Fruit fly (Drosophila melanogaster) whole organism, embryonic: ENCODE data around the gene eIF3d1.

Experiments
- ATbp ChIP-seq: fragments of 200-800 bp; sonication (Bioruptor generic); optimal IDR thresholded peaks from 2 replicates; lab custom pipeline; 2017; ENCODE audit warnings: missing biosample characterization, mild to moderate bottlenecking, missing genetic modification characterization, missing genetic modification reagents
- Abd-B ChIP-seq: fragments of 200-800 bp; sonication (Bioruptor generic); optimal IDR thresholded peaks from 2 replicates; lab custom pipeline; 2018; ENCODE audit warnings: missing biosample characterization, mild to moderate bottlenecking, missing genetic modification characterization, moderate library complexity
- Antp ChIP-seq: fragments of 200-800 bp; sonication (Bioruptor generic); optimal IDR thresholded peaks from 3 replicates; lab custom pipeline; 2016; ENCODE audit warnings: missing biosample characterization, missing genetic modification characterization
- Atf6 ChIP-seq: fragments of 200-800 bp; sonication (Bioruptor generic); IDR thresholded peaks from 2 replicates; pipeline ENCODE4 v1.3.6; 2022; ENCODE audit warnings: missing biosample characterization, missing genetic modification characterization
- Bdp1 ChIP-seq: fragments of 200-800 bp; sonication (Bioruptor generic); optimal IDR thresholded peaks from 3 replicates; lab custom pipeline; 2016; ENCODE audit warnings: missing biosample characterization, missing genetic modification characterization
- CG10209 ChIP-seq: fragments of 200-800 bp; sonication (Bioruptor generic); optimal IDR thresholded peaks from 3 replicates; lab custom pipeline; 2017; ENCODE audit warnings: missing biosample characterization, mild to moderate bottlenecking, missing genetic modification characterization, missing genetic modification reagents
- CG13296 ChIP-seq: fragments of 200-800 bp; sonication (Bioruptor generic); optimal IDR thresholded peaks from 3 replicates; lab custom pipeline; 2018; ENCODE audit warnings: missing biosample characterization, mild to moderate bottlenecking, missing genetic modification characterization
- CG16815 ChIP-seq: fragments of 200-800 bp; sonication (Bioruptor generic); optimal IDR thresholded peaks from 3 replicates; lab custom pipeline; 2017; ENCODE audit warnings: missing biosample characterization, mild to moderate bottlenecking, missing genetic modification characterization
- CG17361 ChIP-seq: fragments of 200-800 bp; sonication (Bioruptor generic); IDR thresholded peaks from 3 replicates; pipeline ENCODE4 v1.3.6; 2022; ENCODE audit warnings: missing biosample characterization, missing genetic modification characterization
- CG1792 ChIP-seq: fragments of 200-800 bp; sonication (Bioruptor generic); optimal IDR thresholded peaks from 2 replicates; lab custom pipeline; 2016; ENCODE audit warnings: missing biosample characterization, missing genetic modification characterization
- CG18476 ChIP-seq: fragments of 200-800 bp; sonication (Bioruptor generic); optimal IDR thresholded peaks from 2 replicates; lab custom pipeline; 2016; ENCODE audit warnings: missing biosample characterization, mild to moderate bottlenecking, missing genetic modification characterization
- CG18599 ChIP-seq: fragments of 200-800 bp; sonication (Bioruptor generic); optimal IDR thresholded peaks from 3 replicates; lab custom pipeline; 2017; ENCODE audit warnings: missing biosample characterization, missing genetic modification characterization, mild to moderate bottlenecking, moderate library complexity, missing genetic modification reagents
- CG5953 ChIP-seq: fragments of 200-800 bp; sonication (Bioruptor generic); IDR thresholded peaks from 2 replicates; pipeline ENCODE4 v1.3.6; 2022; ENCODE audit warnings: missing biosample characterization, missing genetic modification characterization
- CG6272 ChIP-seq: fragments of 200-800 bp; sonication (Bioruptor generic); IDR thresholded peaks from 2 replicates; pipeline ENCODE4 v1.3.6; 2022; ENCODE audit warnings: missing biosample characterization, missing genetic modification characterization
- CG6654 ChIP-seq: fragments of 200-800 bp; sonication (Bioruptor generic); optimal IDR thresholded peaks from 2 replicates; lab custom pipeline; 2017; ENCODE audit warnings: missing biosample characterization, mild to moderate bottlenecking, missing genetic modification characterization
- CG7839 ChIP-seq: fragments of 200-800 bp; sonication (Bioruptor generic); optimal IDR thresholded peaks from 3 replicates; lab custom pipeline; 2018; ENCODE audit warnings: missing biosample characterization, mild to moderate bottlenecking, missing genetic modification characterization, moderate library complexity
- CG7987 ChIP-seq: fragments of 200-800 bp; sonication (Bioruptor generic); optimal IDR thresholded peaks from 2 replicates; lab custom pipeline; 2018; ENCODE audit warnings: missing biosample characterization, mild to moderate bottlenecking, missing genetic modification characterization, moderate library complexity
- CG8290 ChIP-seq, 3 experiments: fragments of 200-800 bp; sonication (Bioruptor generic); optimal IDR thresholded peaks; 2 replicates each; lab custom pipeline; 2016 to 2019; ENCODE audit warnings: missing biosample characterization in 3 of 3, missing genetic modification characterization in 3 of 3, mild to moderate bottlenecking in 2 of 3, moderate library complexity in 1 of 3
- D19B ChIP-seq: fragments of 200-800 bp; sonication (Bioruptor generic); optimal IDR thresholded peaks from 2 replicates; lab custom pipeline; 2017; ENCODE audit warnings: missing biosample characterization, mild to moderate bottlenecking, missing genetic modification characterization
- ERR ChIP-seq: fragments of 200-800 bp; sonication (Bioruptor generic); optimal IDR thresholded peaks from 2 replicates; lab custom pipeline; 2016; ENCODE audit warnings: missing biosample characterization, missing genetic modification characterization
- Fer2 ChIP-seq: fragments of 200-800 bp; sonication (Bioruptor generic); optimal IDR thresholded peaks from 2 replicates; lab custom pipeline; 2018; ENCODE audit warnings: missing biosample characterization, mild to moderate bottlenecking, missing genetic modification characterization, moderate library complexity
- HLH54F ChIP-seq: fragments of 200-800 bp; sonication (Bioruptor generic); optimal IDR thresholded peaks from 3 replicates; lab custom pipeline; 2016; ENCODE audit warnings: missing biosample characterization, missing genetic modification characterization
- Hey ChIP-seq: fragments of 200-800 bp; sonication (Bioruptor generic); optimal IDR thresholded peaks from 3 replicates; lab custom pipeline; 2018; ENCODE audit warnings: missing biosample characterization, mild to moderate bottlenecking, missing genetic modification characterization
- Hsf ChIP-seq: fragments of 200-800 bp; sonication (Bioruptor generic); optimal IDR thresholded peaks from 3 replicates; lab custom pipeline; 2016; ENCODE audit warnings: missing biosample characterization, missing genetic modification characterization
- Myb ChIP-seq: fragments of 200-800 bp; sonication (Bioruptor generic); optimal IDR thresholded peaks from 2 replicates; lab custom pipeline; 2016; ENCODE audit warnings: missing biosample characterization, missing genetic modification characterization
- Scr ChIP-seq: fragments of 200-800 bp; sonication (Bioruptor generic); IDR thresholded peaks from 2 replicates; pipeline ENCODE4 v1.3.6; 2022; ENCODE audit warnings: missing biosample characterization, missing genetic modification characterization; ENCODE audit not compliant: partially characterized antibody
- Spps ChIP-seq: fragments of 200-800 bp; sonication (Bioruptor generic); optimal IDR thresholded peaks from 2 replicates; lab custom pipeline; 2018; ENCODE audit warnings: missing biosample characterization, mild to moderate bottlenecking, missing genetic modification characterization
- Trl ChIP-seq, 3 experiments: fragments of >200 bp in 2 of 3; fragments of 200-800 bp in 1 of 3; sonication (Bioruptor generic) in 1 of 3; optimal IDR thresholded peaks; 2 replicates in 1 of 3; 3 replicates in 2 of 3; lab custom pipeline; 2016 to 2017; ENCODE audit warnings: missing biosample characterization in 1 of 3, missing genetic modification characterization in 1 of 3
- ash1 ChIP-seq: fragments of 200-800 bp; sonication (Bioruptor generic); optimal IDR thresholded peaks from 2 replicates; lab custom pipeline; 2018; ENCODE audit warnings: missing biosample characterization, mild to moderate bottlenecking, missing genetic modification characterization
- bsh ChIP-seq, 2 experiments: fragments of 200-800 bp; sonication (Bioruptor generic); optimal IDR thresholded peaks; 2 replicates each; lab custom pipeline; 2017 to 2018; ENCODE audit warnings: mild to moderate bottlenecking in 2 of 2, missing biosample characterization in 2 of 2, missing genetic modification characterization in 2 of 2, moderate library complexity in 1 of 2
- fd102C ChIP-seq: fragments of 200-800 bp; sonication (Bioruptor generic); optimal IDR thresholded peaks from 2 replicates; lab custom pipeline; 2018; ENCODE audit warnings: missing biosample characterization, mild to moderate bottlenecking, missing genetic modification characterization, moderate library complexity
- gfzf ChIP-seq: fragments of 200-800 bp; sonication (Bioruptor generic); optimal IDR thresholded peaks from 2 replicates; lab custom pipeline; 2016; ENCODE audit warnings: missing biosample characterization, mild to moderate bottlenecking, missing genetic modification characterization, moderate library complexity
- gro ChIP-seq: fragments of 200-800 bp; sonication (Bioruptor generic); optimal IDR thresholded peaks from 2 replicates; lab custom pipeline; 2016; ENCODE audit warnings: missing biosample characterization, missing genetic modification characterization
- jigr1 ChIP-seq: fragments of 200-800 bp; sonication (Bioruptor generic); IDR thresholded peaks from 3 replicates; pipeline ENCODE4 v1.3.6; 2022; ENCODE audit warnings: missing biosample characterization, missing genetic modification characterization
- knrl ChIP-seq: fragments of 200-800 bp; sonication (Bioruptor generic); IDR thresholded peaks from 3 replicates; pipeline ENCODE4 v1.3.6; 2022; ENCODE audit warnings: missing biosample characterization, missing genetic modification characterization; ENCODE audit not compliant: partially characterized antibody
- lola ChIP-seq, 3 experiments: fragments of >200 bp in 2 of 3; fragments of 200-800 bp in 1 of 3; sonication (Bioruptor generic) in 1 of 3; optimal IDR thresholded peaks; 2 replicates each; lab custom pipeline; 2017 to 2019; ENCODE audit warnings: missing biosample characterization in 3 of 3, missing genetic modification characterization in 3 of 3, mild to moderate bottlenecking in 1 of 3, moderate library complexity in 1 of 3
- pan ChIP-seq, 4 experiments: fragments of >200 bp in 3 of 4; fragments of 200-800 bp in 1 of 4; sonication (Bioruptor generic) in 1 of 4; optimal IDR thresholded peaks in 3 of 4; IDR thresholded peaks in 1 of 4; 2 replicates each; pipeline versions ENCODE4 v1.3.6 to Lab custom; 2017 to 2022; ENCODE audit warnings: missing biosample characterization in 2 of 4, missing genetic modification characterization in 2 of 4, mixed read lengths in 1 of 4
- peb ChIP-seq: fragments of 200-800 bp; sonication (Bioruptor generic); IDR thresholded peaks from 2 replicates; pipeline ENCODE4 v1.3.6; 2022; ENCODE audit warnings: missing biosample characterization, missing genetic modification characterization
- pita ChIP-seq: fragments of 200-800 bp; sonication (Bioruptor generic); optimal IDR thresholded peaks from 2 replicates; lab custom pipeline; 2017; ENCODE audit warnings: missing biosample characterization, mild to moderate bottlenecking, missing genetic modification characterization
- pnt ChIP-seq: fragments of 200-800 bp; sonication (Bioruptor generic); optimal IDR thresholded peaks from 3 replicates; lab custom pipeline; 2016; ENCODE audit warnings: missing biosample characterization, missing genetic modification characterization
- sd ChIP-seq: fragments of 200-800 bp; sonication (Bioruptor generic); optimal IDR thresholded peaks from 3 replicates; lab custom pipeline; 2018; ENCODE audit warnings: missing biosample characterization, mild to moderate bottlenecking, missing genetic modification characterization, moderate library complexity
- seq ChIP-seq: fragments of 200-800 bp; sonication (Bioruptor generic); IDR thresholded peaks from 2 replicates; pipeline ENCODE4 v1.3.6; 2022; ENCODE audit warnings: missing biosample characterization, missing genetic modification characterization
- sob ChIP-seq: fragments of 200-800 bp; sonication (Bioruptor generic); IDR thresholded peaks from 2 replicates; pipeline ENCODE4 v1.3.6; 2022; ENCODE audit warnings: missing biosample characterization, missing genetic modification characterization
- tll ChIP-seq, 2 experiments: fragments of 200-800 bp in 1 of 2; fragments of >200 bp in 1 of 2; sonication (Bioruptor generic) in 1 of 2; optimal IDR thresholded peaks; 2 replicates each; lab custom pipeline; 2017 to 2019; ENCODE audit warnings: missing biosample characterization in 2 of 2, missing genetic modification characterization in 2 of 2, mild to moderate bottlenecking in 1 of 2, moderate library complexity in 1 of 2
- ttk ChIP-seq: fragments of 200-800 bp; sonication (Bioruptor generic); IDR thresholded peaks from 2 replicates; pipeline ENCODE4 v2.1.2; 2022; ENCODE audit warnings: missing biosample characterization, missing genetic modification characterization
- zen2 ChIP-seq: fragments of 200-800 bp; sonication (Bioruptor generic); IDR thresholded peaks from 3 replicates; pipeline ENCODE4 v1.3.6; 2022; ENCODE audit warnings: missing biosample characterization, missing genetic modification characterization; ENCODE audit not compliant: partially characterized antibody

Gene eIF3d1

DNA sequence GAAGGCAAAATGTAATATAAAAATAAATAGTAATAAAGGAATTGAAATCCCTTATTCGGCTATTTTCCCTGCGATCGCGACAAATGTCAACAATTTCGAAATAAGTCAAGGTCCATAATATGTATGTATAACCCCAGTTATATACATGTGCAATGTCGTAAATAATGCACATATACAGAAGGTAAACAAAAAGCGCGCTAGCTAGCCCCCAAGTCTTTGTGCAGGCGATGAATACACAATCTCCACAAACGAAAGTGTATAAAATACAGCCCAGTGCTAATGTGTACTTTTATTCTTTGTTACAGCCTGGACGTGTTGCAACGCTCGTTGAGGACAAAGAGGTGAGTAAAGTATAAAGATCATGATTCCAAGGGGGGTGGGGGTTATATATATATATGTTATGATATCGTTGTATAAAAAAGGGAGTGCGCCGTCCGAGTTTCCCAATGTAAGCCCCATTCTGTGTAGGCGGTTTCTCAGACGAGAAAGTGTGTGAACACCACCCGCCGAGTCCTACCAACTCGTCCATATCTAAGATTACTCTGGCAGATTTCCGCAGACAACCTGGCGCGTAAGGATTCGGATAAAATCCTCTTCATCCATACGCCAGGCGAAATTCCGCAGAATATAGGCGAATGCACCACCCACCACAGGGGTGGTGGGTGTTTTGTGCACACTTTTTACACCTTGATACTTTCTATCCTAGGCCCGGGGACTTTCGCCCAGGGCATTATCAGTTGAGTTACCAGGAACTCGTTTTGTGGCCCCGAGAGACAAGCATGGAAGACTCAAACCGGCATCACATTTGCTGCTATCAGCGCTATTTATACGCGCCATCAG lies 50.0 kb downstream of the eIF3d1 start (continued):
- peak; percentile 61 for TF ChIP-seq Scr (GFP tag; lab: Robert Waterston, UW)
- TF ChIP-seq CG6272 (GFP tag; lab: Robert Waterston, UW) = 0 out of 2 replicates have a peak, but pooled peaks have one; percentile 27
- no peak for TF ChIP-seq peb (GFP tag; lab: Robert Waterston, UW)
- no peak for TF ChIP-seq CG18476 (GFP tag; lab: Kevin White, UChicago)
- TF ChIP-seq CG7839 (tag; lab: Kevin White, UChicago) = no peak
- no peak for TF ChIP-seq gfzf
- peak; percentile 52 for TF ChIP-seq CG13296 (GFP tag; lab: Kevin White, UChicago)
- no peak for TF ChIP-seq lola (GFP tag; optimal IDR thresholded peaks at IDR 0.05; lab: Kevin White, UChicago)
- no peak for TF ChIP-seq CG10209
- no peak for TF ChIP-seq Antp (GFP tag; lab: Kevin White, UChicago)
- no peak for TF ChIP-seq bsh (GFP tag; optimal IDR thresholded peaks at IDR 0.05; lab: Kevin White, UChicago)
- no peak for TF ChIP-seq ATbp (GFP tag; lab: Kevin White, UChicago)
- peak; percentile 40; the same call in 1 of the 2 replicates for TF ChIP-seq Atf6 (GFP tag; lab: Robert Waterston, UW)
- TF ChIP-seq Fer2 = no peak
- TF ChIP-seq ERR (GFP tag; lab: Kevin White, UChicago) = no peak
- no peak for TF ChIP-seq seq (GFP tag; lab: Robert Waterston, UW)
- TF ChIP-seq CG16815 (GFP tag; lab: Kevin White, UChicago) = no peak
- TF ChIP-seq CG7987 (GFP tag; lab: Kevin White, UChicago) = peak; percentile 19
- TF ChIP-seq jigr1 (GFP tag; lab: Robert Waterston, UW) = no peak
- no peak; the same call in 2 of the 3 replicates for TF ChIP-seq CG17361 (GFP tag; lab: Robert Waterston, UW)
- TF ChIP-seq Myb (GFP tag; lab: Kevin White, UChicago) = no peak
- TF ChIP-seq zen2 = no peak
- TF ChIP-seq CG5953 (GFP tag; lab: Robert Waterston, UW) = 0 out of 2 replicates have a peak, but pooled peaks have one; percentile 34
- no peak for TF ChIP-seq tll (GFP tag; optimal IDR thresholded peaks at IDR 0.05; lab: Kevin White, UChicago)
- no peak for TF ChIP-seq Hsf (GFP tag; lab: Kevin White, UChicago)
- TF ChIP-seq CG6654 (GFP tag; lab: Kevin White, UChicago) = no peak
- no peak for TF ChIP-seq Spps (tag; lab: Kevin White, UChicago)
- TF ChIP-seq pita = no peak
- TF ChIP-seq CG8290 (GFP tag; optimal IDR thresholded peaks at IDR 0.05; lab: Kevin White, UChicago) = peak; percentile 58
- TF ChIP-seq CG8290 (tag; optimal IDR thresholded peaks at IDR 0.05; lab: Kevin White, UChicago) = peak in 1 of 2 experiments; percentile 58
- TF ChIP-seq HLH54F (GFP tag; lab: Kevin White, UChicago) = no peak
- TF ChIP-seq fd102C (GFP tag; lab: Kevin White, UChicago) = peak; percentile 16
- no peak for TF ChIP-seq Abd-B (GFP tag; lab: Kevin White, UChicago)
- TF ChIP-seq D19B = no peak
- no peak for TF ChIP-seq ash1 (GFP tag; lab: Kevin White, UChicago)
- TF ChIP-seq sob (GFP tag; lab: Robert Waterston, UW) = peak; percentile 60
- no peak for TF ChIP-seq pan (optimal IDR thresholded peaks at IDR 0.05; lab: Kevin White, UChicago)
- TF ChIP-seq pan (GFP tag; optimal IDR thresholded peaks at IDR 0.05 in 1 of 2, IDR thresholded peaks at IDR 0.05 in 1 of 2) = peak in 1 of 2 experiments; percentile 32
- TF ChIP-seq gro (GFP tag; lab: Kevin White, UChicago) = no peak
- TF ChIP-seq Hey (tag; lab: Kevin White, UChicago) = no peak
- TF ChIP-seq pnt (GFP tag; lab: Kevin White, UChicago) = no peak
- TF ChIP-seq CG18599 (GFP tag; lab: Kevin White, UChicago) = peak; percentile 30
- TF ChIP-seq ttk (GFP tag; lab: Robert Waterston, UW) = peak; percentile 53; the same call in 1 of the 2 replicates
- peak; percentile 57 for TF ChIP-seq knrl
- TF ChIP-seq Bdp1 (GFP tag; lab: Kevin White, UChicago) = peak; percentile 99
- TF ChIP-seq CG1792 (GFP tag; lab: Kevin White, UChicago) = no peak
- TF ChIP-seq sd (tag; lab: Kevin White, UChicago) = peak; percentile 92
- TF ChIP-seq Trl (optimal IDR thresholded peaks at IDR 0.05; lab: Kevin White, UChicago) = no peak
- TF ChIP-seq Trl (GFP tag; optimal IDR thresholded peaks at IDR 0.05; lab: Kevin White, UChicago) = no peak
